Worm (Caenorhabditis elegans): ENCODE results near the gene R151.10.

- TF ChIP-seq pha-4 (tag; optimal IDR thresholded peaks at IDR 0.05) (peak; percentile 81), fos-1 (tag; optimal IDR thresholded peaks at IDR 0.05) (no peak), lin-39 (tag; optimal IDR thresholded peaks at IDR 0.05) (no peak)
Observed at ce11 chrIII:7277228-7277627, 46.5 kb upstream of the R151.10 start, which contains the start of the genes spot-1 and B0361.11.
